Worm (Caenorhabditis elegans) whole organism, L3 larva: ENCODE measurements around the gene egl-8.

Experiments used
- R02D3.7 ChIP-seq: fragments of 150-350 bp; optimal IDR thresholded peaks from 2 replicates; lab custom pipeline; 2014; ENCODE audit warnings: missing biosample characterization, missing genetic modification characterization
- ZK546.5 ChIP-seq: sonication (generic microtip); optimal IDR thresholded peaks from 2 replicates; lab custom pipeline; 2017; ENCODE audit warnings: missing biosample characterization, missing genetic modification characterization
- aly-2 ChIP-seq: fragments of 150-350 bp; optimal IDR thresholded peaks from 2 replicates; lab custom pipeline; 2014; ENCODE audit warnings: missing biosample characterization, missing genetic modification characterization
- ama-1 ChIP-seq: fragments of 150-350 bp; optimal IDR thresholded peaks from 2 replicates; lab custom pipeline; 2018
- ceh-16 ChIP-seq: sonication (generic microtip); optimal IDR thresholded peaks from 2 replicates; lab custom pipeline; 2017; ENCODE audit warnings: missing biosample characterization, missing genetic modification characterization
- ceh-28 ChIP-seq: fragments of 150-350 bp; optimal IDR thresholded peaks from 2 replicates; lab custom pipeline; 2014; ENCODE audit warnings: missing biosample characterization, missing genetic modification reagents, missing genetic modification characterization
- ceh-82 ChIP-seq: fragments of 150-350 bp; optimal IDR thresholded peaks from 2 replicates; lab custom pipeline; 2014; ENCODE audit warnings: missing biosample characterization, missing genetic modification characterization
- daf-12 ChIP-seq: fragments of 150-350 bp; optimal IDR thresholded peaks from 2 replicates; lab custom pipeline; 2014; ENCODE audit warnings: missing biosample characterization, missing genetic modification reagents, missing genetic modification characterization
- egl-5 ChIP-seq: fragments of 150-350 bp; optimal IDR thresholded peaks from 2 replicates; lab custom pipeline; 2017; ENCODE audit warnings: missing biosample characterization, missing genetic modification reagents, missing genetic modification characterization, inconsistent platforms
- elt-1 ChIP-seq: fragments of 150-350 bp; optimal IDR thresholded peaks from 2 replicates; lab custom pipeline; 2014; ENCODE audit warnings: missing biosample characterization, missing genetic modification characterization
- elt-2 ChIP-seq: sonication (generic microtip); optimal IDR thresholded peaks from 2 replicates; lab custom pipeline; 2016; ENCODE audit warnings: missing genetic modification reagents, mild to moderate bottlenecking, missing genetic modification characterization, missing compliant biosample characterization
- elt-3 ChIP-seq, 3 experiments: fragments of 150-350 bp in 1 of 3; sonication (generic microtip) in 2 of 3; optimal IDR thresholded peaks; 2 replicates in 2 of 3; 4 replicates in 1 of 3; lab custom pipeline; 2014 to 2017; ENCODE audit warnings: missing biosample characterization in 3 of 3, missing genetic modification characterization in 3 of 3
- eor-1 ChIP-seq, 2 experiments: fragments of 150-350 bp; optimal IDR thresholded peaks; 2 replicates each; lab custom pipeline; 2014 to 2018; ENCODE audit warnings: missing biosample characterization in 2 of 2, missing genetic modification characterization in 2 of 2
- fkh-10 ChIP-seq: sonication (generic microtip); optimal IDR thresholded peaks from 2 replicates; lab custom pipeline; 2017; ENCODE audit warnings: missing biosample characterization, missing genetic modification reagents, missing genetic modification characterization
- fkh-2 ChIP-seq: fragments of 150-350 bp; optimal IDR thresholded peaks from 2 replicates; lab custom pipeline; 2014; ENCODE audit warnings: missing biosample characterization, missing genetic modification reagents, missing genetic modification characterization
- fos-1 ChIP-seq: fragments of 150-350 bp; optimal IDR thresholded peaks from 2 replicates; lab custom pipeline; 2014; ENCODE audit warnings: missing biosample characterization, missing genetic modification characterization
- hmg-11 ChIP-seq: sonication (generic microtip); optimal IDR thresholded peaks from 2 replicates; lab custom pipeline; 2016; ENCODE audit warnings: missing genetic modification characterization, missing compliant biosample characterization
- jun-1 ChIP-seq: fragments of 150-350 bp; optimal IDR thresholded peaks from 2 replicates; lab custom pipeline; 2014; ENCODE audit warnings: missing biosample characterization, missing genetic modification reagents, missing genetic modification characterization
- lin-15B ChIP-seq: fragments of 150-350 bp; optimal IDR thresholded peaks from 2 replicates; lab custom pipeline; 2014; ENCODE audit warnings: missing biosample characterization, missing genetic modification characterization
- lin-39 ChIP-seq: fragments of 150-350 bp; optimal IDR thresholded peaks from 2 replicates; lab custom pipeline; 2018; ENCODE audit warnings: missing biosample characterization, missing genetic modification reagents, missing genetic modification characterization
- lsy-12 ChIP-seq: sonication (generic microtip); optimal IDR thresholded peaks from 2 replicates; lab custom pipeline; 2016; ENCODE audit warnings: mild to moderate bottlenecking, missing genetic modification characterization, missing compliant biosample characterization
- mdl-1 ChIP-seq: fragments of 150-350 bp; optimal IDR thresholded peaks from 2 replicates; lab custom pipeline; 2014; ENCODE audit warnings: missing biosample characterization, missing genetic modification characterization
- mml-1 ChIP-seq: fragments of 150-350 bp; sonication (generic microtip); optimal IDR thresholded peaks from 3 replicates; lab custom pipeline; 2014; ENCODE audit warnings: missing biosample characterization, missing genetic modification characterization
- nfya-1 ChIP-seq: sonication (generic microtip); optimal IDR thresholded peaks from 2 replicates; lab custom pipeline; 2017; ENCODE audit warnings: missing genetic modification characterization, mild to moderate bottlenecking, missing compliant biosample characterization, antibody characterized with exemption, moderate library complexity; ENCODE audit not compliant: insufficient read depth
- nhr-12 ChIP-seq: fragments of 150-350 bp; optimal IDR thresholded peaks from 2 replicates; lab custom pipeline; 2014; ENCODE audit warnings: missing biosample characterization, missing genetic modification characterization
- nhr-23 ChIP-seq: fragments of 150-350 bp; optimal IDR thresholded peaks from 2 replicates; lab custom pipeline; 2014; ENCODE audit warnings: missing biosample characterization, missing genetic modification reagents, missing genetic modification characterization
- nhr-237 ChIP-seq: fragments of 150-350 bp; optimal IDR thresholded peaks from 2 replicates; lab custom pipeline; 2014; ENCODE audit warnings: missing biosample characterization, missing genetic modification characterization
- nhr-25 ChIP-seq: sonication (generic microtip); optimal IDR thresholded peaks from 2 replicates; lab custom pipeline; 2017; ENCODE audit warnings: missing biosample characterization, missing genetic modification characterization
- nhr-28 ChIP-seq: fragments of 150-350 bp; optimal IDR thresholded peaks from 2 replicates; lab custom pipeline; 2014; ENCODE audit warnings: missing biosample characterization, missing genetic modification characterization
- nhr-43 ChIP-seq: sonication (generic microtip); optimal IDR thresholded peaks from 2 replicates; lab custom pipeline; 2016; ENCODE audit warnings: mild to moderate bottlenecking, missing genetic modification characterization, missing compliant biosample characterization; ENCODE audit not compliant: poor library complexity, severe bottlenecking
- nhr-67 ChIP-seq: fragments of 150-350 bp; optimal IDR thresholded peaks from 2 replicates; lab custom pipeline; 2014; ENCODE audit warnings: missing biosample characterization, missing genetic modification characterization
- nhr-76 ChIP-seq: fragments of 150-350 bp; sonication (generic microtip); optimal IDR thresholded peaks from 5 replicates; lab custom pipeline; 2014; ENCODE audit warnings: missing biosample characterization, missing genetic modification characterization
- nhr-77 ChIP-seq: fragments of 150-350 bp; optimal IDR thresholded peaks from 2 replicates; lab custom pipeline; 2014; ENCODE audit warnings: missing biosample characterization, missing genetic modification characterization
- pha-4 ChIP-seq: fragments of 150-350 bp; optimal IDR thresholded peaks from 2 replicates; lab custom pipeline; 2014; ENCODE audit warnings: missing biosample characterization, missing genetic modification reagents, missing genetic modification characterization
- pqm-1 ChIP-seq: fragments of 150-350 bp; optimal IDR thresholded peaks from 2 replicates; lab custom pipeline; 2017; ENCODE audit warnings: missing biosample characterization, missing genetic modification characterization, inconsistent platforms
- sea-2 ChIP-seq: fragments of 150-350 bp; sonication (generic microtip); optimal IDR thresholded peaks from 4 replicates; lab custom pipeline; 2014; ENCODE audit warnings: missing biosample characterization, missing genetic modification reagents, missing genetic modification characterization
- skn-1 ChIP-seq: fragments of 150-350 bp; optimal IDR thresholded peaks from 2 replicates; lab custom pipeline; 2014; ENCODE audit warnings: missing biosample characterization, missing genetic modification characterization
- snpc-4 ChIP-seq: fragments of 150-350 bp; optimal IDR thresholded peaks from 2 replicates; lab custom pipeline; 2014; ENCODE audit warnings: missing biosample characterization, missing genetic modification characterization
- tbx-2 ChIP-seq: sonication (generic microtip); optimal IDR thresholded peaks from 2 replicates; lab custom pipeline; 2016; ENCODE audit warnings: mild to moderate bottlenecking, missing genetic modification characterization, missing compliant biosample characterization
- unc-39 ChIP-seq: sonication (generic microtip); optimal IDR thresholded peaks from 4 replicates; lab custom pipeline; 2017; ENCODE audit warnings: missing biosample characterization, missing genetic modification characterization
- unc-62 ChIP-seq: fragments of 150-350 bp; sonication (generic microtip); optimal IDR thresholded peaks from 4 replicates; lab custom pipeline; 2014; ENCODE audit warnings: missing biosample characterization, missing genetic modification reagents, missing genetic modification characterization
- zag-1 ChIP-seq: fragments of 150-350 bp; optimal IDR thresholded peaks from 2 replicates; lab custom pipeline; 2014; ENCODE audit warnings: missing biosample characterization, missing genetic modification characterization
- ztf-11 ChIP-seq: fragments of 150-350 bp; optimal IDR thresholded peaks from 2 replicates; lab custom pipeline; 2014; ENCODE audit warnings: missing biosample characterization, missing genetic modification characterization
- ztf-4 ChIP-seq: fragments of 150-350 bp; optimal IDR thresholded peaks from 2 replicates; lab custom pipeline; 2014; ENCODE audit warnings: missing biosample characterization, missing genetic modification characterization

egl-8 gene

ce11 chrV:8716-9246, 11.8 kb upstream of the egl-8 start, which contains the start of gene B0348.10:
Gene B0348.10 (minus strand): TSS chrV:8739.
- peak; percentile 15 for TF ChIP-seq ceh-82 (tag; lab: Kevin White, UChicago)
- TF ChIP-seq nhr-67 (tag; lab: Kevin White, UChicago), result no peak
- peak; percentile 51 for TF ChIP-seq pha-4
- TF ChIP-seq tbx-2, result peak; percentile 63
- TF ChIP-seq zag-1 (tag; lab: Kevin White, UChicago), result peak; percentile 30
- TF ChIP-seq fkh-10 (GFP tag; lab: Kevin White, UChicago), result peak; percentile 45
- peak; percentile 62 for TF ChIP-seq sea-2
- peak; percentile 66 for TF ChIP-seq nhr-25 (tag; lab: Kevin White, UChicago)
- TF ChIP-seq fos-1 (tag; lab: Kevin White, UChicago), result peak; percentile 31
- TF ChIP-seq unc-39 (tag; lab: Kevin White, UChicago), result no peak
- TF ChIP-seq pqm-1, result no peak
- no peak for TF ChIP-seq ztf-4 (tag; lab: Kevin White, UChicago)
- TF ChIP-seq skn-1 (tag; lab: Kevin White, UChicago), result no peak
- peak; percentile 77 for TF ChIP-seq ceh-28 (tag; lab: Kevin White, UChicago)
- TF ChIP-seq snpc-4, result no peak
- TF ChIP-seq nhr-76 (tag; lab: Kevin White, UChicago), result no peak
- no peak for TF ChIP-seq eor-1 (tag; optimal IDR thresholded peaks at IDR 0.05; lab: Kevin White, UChicago)
- no peak for TF ChIP-seq nhr-77 (tag; lab: Kevin White, UChicago)
- peak; percentile 69 for TF ChIP-seq lin-39 (tag; lab: Kevin White, UChicago)
- no peak for TF ChIP-seq daf-12
- TF ChIP-seq ama-1, result peak; percentile 64
- no peak for TF ChIP-seq nhr-12 (tag; lab: Kevin White, UChicago)
- no peak for TF ChIP-seq nhr-237
- peak; percentile 49 for TF ChIP-seq elt-2 (tag; lab: Kevin White, UChicago)
- peak; percentile 69 for TF ChIP-seq fkh-2
- TF ChIP-seq lsy-12 (tag; lab: Kevin White, UChicago), result peak; percentile 48
- TF ChIP-seq mdl-1, result no peak
- TF ChIP-seq unc-62, result peak; percentile 65
- TF ChIP-seq mml-1 (tag; lab: Kevin White, UChicago), result no peak
- peak; percentile 13 for TF ChIP-seq jun-1 (tag; lab: Kevin White, UChicago)
- peak; percentile 56 for TF ChIP-seq lin-15B (tag; lab: Kevin White, UChicago)
- no peak for TF ChIP-seq ZK546.5 (tag; lab: Kevin White, UChicago)
- TF ChIP-seq elt-1 (tag; lab: Kevin White, UChicago), result no peak
- TF ChIP-seq ceh-16 (tag; lab: Kevin White, UChicago), result no peak
- TF ChIP-seq elt-3 (tag; optimal IDR thresholded peaks at IDR 0.05; lab: Kevin White, UChicago), result no peak
- peak; percentile 92 for TF ChIP-seq hmg-11 (tag; lab: Kevin White, UChicago)
- no peak for TF ChIP-seq ztf-11 (tag; lab: Kevin White, UChicago)
- no peak for TF ChIP-seq nhr-28 (tag; lab: Kevin White, UChicago)
- no peak for TF ChIP-seq egl-5 (tag; lab: Kevin White, UChicago)
- TF ChIP-seq nhr-43 (tag; lab: Kevin White, UChicago), result peak; percentile 35
- TF ChIP-seq aly-2 (tag; lab: Kevin White, UChicago), result no peak
- no peak for TF ChIP-seq nhr-23 (tag; lab: Kevin White, UChicago)
- peak; percentile 75 for TF ChIP-seq nfya-1 (tag; lab: Kevin White, UChicago)
- peak; percentile 18 for TF ChIP-seq R02D3.7

DNA sequence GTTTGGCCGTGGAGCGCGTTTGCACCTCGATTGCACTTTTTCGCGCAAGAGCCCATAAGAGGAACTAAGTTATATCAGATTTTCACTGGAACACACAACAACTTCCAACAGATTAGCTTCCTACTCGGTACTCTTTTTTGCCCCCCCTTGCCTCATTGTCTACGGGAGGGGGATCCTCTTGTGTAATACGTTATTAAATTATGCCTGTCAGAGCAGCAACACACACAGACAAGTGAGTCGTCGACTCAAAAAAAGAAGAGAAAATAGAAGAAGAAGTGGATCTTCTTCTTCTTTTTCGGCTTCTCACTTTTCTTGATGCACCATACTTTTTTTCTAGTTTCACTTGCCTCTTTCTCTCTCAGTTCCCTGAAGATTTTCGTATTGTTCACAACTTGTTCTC, 9.5 kb upstream of the egl-8 start:
- peak; percentile 28 for TF ChIP-seq fkh-10 (GFP tag; lab: Kevin White, UChicago)
- TF ChIP-seq lin-15B (tag; lab: Kevin White, UChicago), result no peak
- TF ChIP-seq, all 47 proteins: peak for 1
